Fruit fly (Drosophila melanogaster) whole organism, wandering third instar larva: ENCODE measurements around the gene Tis11.

Experiments used
- Dif ChIP-seq: fragments of 200-275, 200-300 bp; sonication (Bioruptor generic); optimal IDR thresholded peaks from 2 replicates; lab custom pipeline; 2018; ENCODE audit warnings: missing biosample characterization, missing genetic modification characterization; ENCODE audit not compliant: partially characterized antibody
- Sp1 ChIP-seq: fragments of 200-800 bp; sonication (Bioruptor generic); optimal IDR thresholded peaks from 3 replicates; lab custom pipeline; 2019; ENCODE audit warnings: missing biosample characterization, mild to moderate bottlenecking, missing genetic modification characterization, moderate library complexity
- jim ChIP-seq: fragments of 175-275, 200-325 bp; sonication (Bioruptor generic); optimal IDR thresholded peaks from 2 replicates; lab custom pipeline; 2016; ENCODE audit warnings: missing biosample characterization, mild to moderate bottlenecking, missing genetic modification characterization
- usp ChIP-seq: fragments of >200 bp; optimal IDR thresholded peaks from 2 replicates; lab custom pipeline; 2017; ENCODE audit warnings: missing biosample characterization, missing genetic modification characterization

DNA sequence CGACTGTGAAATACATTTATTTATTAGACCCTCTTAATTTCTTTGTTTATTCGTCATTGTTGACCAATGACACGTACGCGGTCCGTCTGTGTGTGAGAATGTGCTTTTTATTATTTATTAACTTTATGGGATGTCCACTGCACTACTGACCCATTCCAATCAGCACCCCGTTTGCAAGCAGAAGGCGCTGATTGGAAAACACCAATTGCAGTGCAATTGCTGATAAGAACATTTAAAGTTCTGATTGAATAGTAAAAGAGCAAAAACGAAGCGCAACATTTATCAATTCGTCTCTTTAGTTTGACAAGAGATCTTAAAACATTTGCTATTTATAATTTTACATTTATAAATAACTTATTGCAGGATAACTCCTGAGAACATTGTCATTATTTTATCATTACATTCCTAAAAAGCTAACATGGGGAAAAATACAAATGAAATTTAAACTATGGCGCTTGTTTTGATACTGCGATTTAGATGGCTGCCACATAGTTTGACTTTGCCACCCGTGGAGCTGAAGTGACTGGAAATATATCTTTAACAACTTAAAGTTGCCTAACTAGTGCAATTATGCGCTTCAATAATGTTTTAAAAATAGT is 716 bp upstream of the Tis11 start:
- no peak for TF ChIP-seq jim (GFP tag; lab: Kevin White, UChicago)
- no peak for TF ChIP-seq Sp1 (GFP tag; lab: Kevin White, UChicago)
- TF ChIP-seq Dif: no peak
- no peak for TF ChIP-seq usp (GFP tag; lab: Kevin White, UChicago)
